Worm (Caenorhabditis elegans) whole organism, early embryonic: Measurements from ENCODE around the gene W09C2.10.

Source experiments
- ama-1 ChIP-seq: fragments of 150-350 bp; optimal IDR thresholded peaks from 2 replicates; lab custom pipeline; 2014
- ceh-13 ChIP-seq: fragments of 200-800 bp; sonication (Bioruptor generic); optimal IDR thresholded peaks from 2 replicates; lab custom pipeline; 2018; ENCODE audit warnings: mild to moderate bottlenecking, missing genetic modification characterization, missing compliant biosample characterization
- ceh-36 ChIP-seq: sonication (generic microtip); optimal IDR thresholded peaks from 2 replicates; lab custom pipeline; 2016; ENCODE audit warnings: missing genetic modification characterization, inconsistent platforms, missing compliant biosample characterization
- flt-1 ChIP-seq: fragments of 200-800 bp; sonication (Bioruptor generic); IDR thresholded peaks from 2 replicates; pipeline ENCODE4 v1.3.6; 2022; ENCODE audit warnings: missing genetic modification characterization, missing compliant biosample characterization
- hmg-4 ChIP-seq: fragments of 200-800 bp; sonication (Bioruptor generic); optimal IDR thresholded peaks from 2 replicates; lab custom pipeline; 2018; ENCODE audit warnings: mild to moderate bottlenecking, missing genetic modification characterization, missing compliant biosample characterization
- hnd-1 ChIP-seq: sonication (generic microtip); optimal IDR thresholded peaks from 2 replicates; lab custom pipeline; 2016; ENCODE audit warnings: missing genetic modification characterization, missing compliant biosample characterization
- scrt-1 ChIP-seq: fragments of 200-800 bp; sonication (Bioruptor generic); IDR thresholded peaks from 2 replicates; pipeline ENCODE4 v1.3.6; 2022; ENCODE audit warnings: missing genetic modification characterization, missing compliant biosample characterization
- sea-1 ChIP-seq: fragments of 200-800 bp; sonication (Bioruptor generic); conservative IDR thresholded peaks from 2 replicates; pipeline ENCODE4 v1.3.6; 2022; ENCODE audit warnings: missing genetic modification characterization, missing compliant biosample characterization
- tbx-37 ChIP-seq: fragments of 200-800 bp; sonication (Bioruptor generic); conservative IDR thresholded peaks from 2 replicates; pipeline ENCODE4 v1.3.6; 2022; ENCODE audit warnings: missing genetic modification reagents, missing genetic modification characterization, missing compliant biosample characterization
- tra-4 ChIP-seq: sonication (generic microtip); optimal IDR thresholded peaks from 2 replicates; lab custom pipeline; 2017; ENCODE audit warnings: missing genetic modification characterization, missing compliant biosample characterization

DNA sequence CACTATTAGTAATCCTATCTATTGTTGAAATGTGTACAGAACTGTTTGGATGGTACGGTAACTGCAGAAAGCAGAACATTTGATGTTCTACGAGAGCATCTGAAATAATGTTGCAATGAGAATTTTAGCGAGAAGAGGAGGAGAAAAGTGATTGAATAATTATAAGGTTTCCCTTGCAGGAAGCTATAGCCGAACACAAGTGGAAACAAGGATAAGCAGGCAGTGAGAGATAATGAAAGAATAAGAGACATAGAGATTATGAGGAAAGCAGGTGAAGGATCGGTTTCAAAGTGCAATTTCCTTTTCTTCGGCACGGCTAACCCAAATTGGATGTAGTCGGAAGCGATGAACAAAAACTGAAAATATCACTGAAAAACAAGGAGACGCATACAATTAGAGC is 17.0 kb upstream of the W09C2.10 start, which contains the start of gene del-2:
- TF ChIP-seq flt-1 (no peak), ama-1 (lab: Kevin White, UChicago) (no peak), ceh-13 (GFP tag; lab: Kevin White, UChicago) (no peak), tbx-37 (GFP tag; lab: Robert Waterston, UW) (no peak), sea-1 (GFP tag; lab: Robert Waterston, UW) (no peak), hnd-1 (no peak), tra-4 (tag; lab: Kevin White, UChicago) (no peak), scrt-1 (GFP tag; lab: Robert Waterston, UW) (no peak), hmg-4 (GFP tag; lab: Kevin White, UChicago) (no peak), ceh-36 (tag; lab: Kevin White, UChicago) (no peak)
